Fruit fly (Drosophila melanogaster): ENCODE results near the gene CG31676.

The CG31676 gene

dm6 chr2L:20805624-20806339, 34.8 kb upstream of the CG31676 start (continued):
- TF ChIP-seq CG16779 (GFP tag; IDR thresholded peaks at IDR 0.05) (peak; percentile 72; the same call in 1 of the 2 replicates), Nf-YC (tag; optimal IDR thresholded peaks at IDR 0.05) (peak; percentile 85), kay (GFP tag; optimal IDR thresholded peaks at IDR 0.05) (peak; percentile 92), Doc2 (GFP tag; IDR thresholded peaks at IDR 0.05) (peak; percentile 88), CG17829 (tag; optimal IDR thresholded peaks at IDR 0.05) (peak; percentile 96), bbx (GFP tag; IDR thresholded peaks at IDR 0.05; ENCODE audit: partially characterized antibody) (peak; percentile 63; the same call in 1 of the 2 replicates), amos (GFP tag; IDR thresholded peaks at IDR 0.05; ENCODE audit: partially characterized antibody) (peak; percentile 29; the same call in 1 of the 2 replicates), Myb (GFP tag; optimal IDR thresholded peaks at IDR 0.05) (peak; percentile 39), GATAe (GFP tag; conservative IDR thresholded peaks at IDR 0.05) (peak; percentile 74), Nf-YB (GFP tag; optimal IDR thresholded peaks at IDR 0.05) (peak; percentile 85), Xrp1 (GFP tag; IDR thresholded peaks at IDR 0.05) (peak; percentile 96), grn (GFP tag; optimal IDR thresholded peaks at IDR 0.05) (peak; percentile 58), Drgx (GFP tag; IDR thresholded peaks at IDR 0.05) (peak; percentile 82), klu (GFP tag; IDR thresholded peaks at IDR 0.05) (peak; percentile 91), CG14667 (GFP tag; IDR thresholded peaks at IDR 0.05) (peak; percentile 91), dmrt11E (tag; optimal IDR thresholded peaks at IDR 0.05) (peak; percentile 94), CG17328 (GFP tag; IDR thresholded peaks at IDR 0.05) (peak; percentile 95), nau (GFP tag; optimal IDR thresholded peaks at IDR 0.05) (peak; percentile 92), Jarid2 (GFP tag; optimal IDR thresholded peaks at IDR 0.05) (peak; percentile 86), CG12659 (GFP tag; optimal IDR thresholded peaks at IDR 0.05) (peak; percentile 97), grau (tag; optimal IDR thresholded peaks at IDR 0.05) (peak; percentile 96), bsh (GFP tag; optimal IDR thresholded peaks at IDR 0.05) (peak in 1 of 2 experiments; percentile 97), Eip74EF (GFP tag; optimal IDR thresholded peaks at IDR 0.05) (peak in 1 of 2 experiments; percentile 94), pros (GFP tag; optimal IDR thresholded peaks at IDR 0.05) (peak; percentile 9), dm (GFP tag; optimal IDR thresholded peaks at IDR 0.05) (peak; percentile 60), CHES-1-like (GFP tag; optimal IDR thresholded peaks at IDR 0.05) (peak; percentile 71), zfh2 (GFP tag; optimal IDR thresholded peaks at IDR 0.05) (peak; percentile 88), Usf (GFP tag; optimal IDR thresholded peaks at IDR 0.05) (peak; percentile 90), insv (GFP tag; optimal IDR thresholded peaks at IDR 0.05) (peak in 1 of 2 experiments; percentile 54), Dip3 (GFP tag; optimal IDR thresholded peaks at IDR 0.05) (peak; percentile 85), Bteb2 (GFP tag; optimal IDR thresholded peaks at IDR 0.05) (peak; percentile 90), Xbp1 (GFP tag; optimal IDR thresholded peaks at IDR 0.05) (peak; percentile 95), oc (tag; optimal IDR thresholded peaks at IDR 0.05) (peak; percentile 96), CG5245 (GFP tag; optimal IDR thresholded peaks at IDR 0.05) (peak; percentile 89), rib (GFP tag; IDR thresholded peaks at IDR 0.05) (peak; percentile 91), CG4404 (GFP tag; IDR thresholded peaks at IDR 0.05) (peak; percentile 89), yki (optimal IDR thresholded peaks at IDR 0.05) (no peak), CG1832 (GFP tag; optimal IDR thresholded peaks at IDR 0.05) (no peak), H15 (GFP tag; IDR thresholded peaks at IDR 0.05) (peak; percentile 92), CG15269 (tag; optimal IDR thresholded peaks at IDR 0.05) (peak; percentile 97), tll (GFP tag; optimal IDR thresholded peaks at IDR 0.05) (no peak), Sry-β (GFP tag; optimal IDR thresholded peaks at IDR 0.05) (peak; percentile 45), knrl (GFP tag; IDR thresholded peaks at IDR 0.05; ENCODE audit: partially characterized antibody) (peak; percentile 44; the same call in 2 of the 3 replicates), Ravus (GFP tag; IDR thresholded peaks at IDR 0.05) (peak; percentile 93), CG31224 (GFP tag; IDR thresholded peaks at IDR 0.05) (peak; percentile 88), CG6813 (GFP tag; optimal IDR thresholded peaks at IDR 0.05) (peak; percentile 95), Sin3A (optimal IDR thresholded peaks at IDR 0.05) (no peak), CG3995 (GFP tag; optimal IDR thresholded peaks at IDR 0.05) (peak; percentile 64), CG12104 (GFP tag; optimal IDR thresholded peaks at IDR 0.05) (peak; percentile 90)

Measured in whole organism, embryonic.